Worm (Caenorhabditis elegans) whole organism, late embryonic: ENCODE data around the gene srbc-1.

Source experiments
- C08G9.2 ChIP-seq: sonication (generic microtip); optimal IDR thresholded peaks from 2 replicates; lab custom pipeline; 2016; ENCODE audit warnings: mild to moderate bottlenecking, missing genetic modification characterization, moderate library complexity, missing compliant biosample characterization
- C38D4.7 ChIP-seq: fragments of 200-800 bp; sonication (Bioruptor generic); optimal IDR thresholded peaks from 2 replicates; lab custom pipeline; 2018; ENCODE audit warnings: mild to moderate bottlenecking, missing genetic modification characterization, moderate library complexity, missing compliant biosample characterization
- F13H6.1 ChIP-seq: sonication (generic microtip); optimal IDR thresholded peaks from 2 replicates; lab custom pipeline; 2016; ENCODE audit warnings: missing genetic modification characterization, missing compliant biosample characterization
- K02D7.2 ChIP-seq: sonication (generic microtip); optimal IDR thresholded peaks from 2 replicates; lab custom pipeline; 2017; ENCODE audit warnings: mild to moderate bottlenecking, missing genetic modification characterization, missing compliant biosample characterization
- K09A11.1 ChIP-seq: sonication (generic microtip); optimal IDR thresholded peaks from 2 replicates; lab custom pipeline; 2017; ENCODE audit warnings: antibody characterized with exemption, mild to moderate bottlenecking, missing genetic modification characterization, missing compliant biosample characterization; ENCODE audit not compliant: insufficient read depth
- T23F11.4 ChIP-seq: fragments of 200-800 bp; sonication (Bioruptor generic); optimal IDR thresholded peaks from 2 replicates; lab custom pipeline; 2018; ENCODE audit warnings: mild to moderate bottlenecking, missing genetic modification characterization, missing compliant biosample characterization
- ceh-14 ChIP-seq: sonication (generic microtip); optimal IDR thresholded peaks from 2 replicates; lab custom pipeline; 2016; ENCODE audit warnings: missing genotype, missing genetic modification characterization, missing compliant biosample characterization
- ceh-18 ChIP-seq: sonication (generic microtip); optimal IDR thresholded peaks from 2 replicates; lab custom pipeline; 2016; ENCODE audit warnings: missing genetic modification characterization, missing compliant biosample characterization
- ceh-19 ChIP-seq: fragments of 200-800 bp; sonication (Bioruptor generic); optimal IDR thresholded peaks from 2 replicates; lab custom pipeline; 2018; ENCODE audit warnings: mild to moderate bottlenecking, missing genetic modification characterization, missing compliant biosample characterization
- ceh-2 ChIP-seq: sonication (generic microtip); optimal IDR thresholded peaks from 2 replicates; lab custom pipeline; 2016; ENCODE audit warnings: missing genotype, missing genetic modification characterization, missing compliant biosample characterization
- ceh-22 ChIP-seq: sonication (generic microtip); optimal IDR thresholded peaks from 2 replicates; lab custom pipeline; 2017; ENCODE audit warnings: missing biosample characterization, missing genetic modification characterization
- ceh-30 ChIP-seq: fragments of 150-350 bp; optimal IDR thresholded peaks from 2 replicates; lab custom pipeline; 2014; ENCODE audit warnings: missing biosample characterization, missing genetic modification characterization
- ceh-45 ChIP-seq: fragments of 200-800 bp; sonication (Bioruptor generic); IDR thresholded peaks from 2 replicates; pipeline ENCODE4 v1.3.6; 2022; ENCODE audit warnings: missing genetic modification reagents, missing genetic modification characterization, missing compliant biosample characterization
- ceh-48 ChIP-seq: sonication (generic microtip); optimal IDR thresholded peaks from 2 replicates; lab custom pipeline; 2016; ENCODE audit warnings: missing genetic modification characterization, inconsistent platforms, missing compliant biosample characterization
- ceh-9 ChIP-seq: sonication (generic microtip); optimal IDR thresholded peaks from 2 replicates; lab custom pipeline; 2016; ENCODE audit warnings: mild to moderate bottlenecking, missing genetic modification characterization, inconsistent platforms, missing compliant biosample characterization
- che-1 ChIP-seq: sonication (generic microtip); optimal IDR thresholded peaks from 2 replicates; lab custom pipeline; 2016; ENCODE audit warnings: mild to moderate bottlenecking, missing genetic modification characterization, missing compliant biosample characterization
- fax-1 ChIP-seq: sonication (generic microtip); optimal IDR thresholded peaks from 2 replicates; lab custom pipeline; 2016; ENCODE audit warnings: missing genotype, missing genetic modification characterization, missing compliant biosample characterization
- fkh-6 ChIP-seq: sonication (generic microtip); optimal IDR thresholded peaks from 2 replicates; lab custom pipeline; 2016; ENCODE audit warnings: missing genetic modification characterization, missing compliant biosample characterization
- hlh-15 ChIP-seq: sonication (generic microtip); optimal IDR thresholded peaks from 2 replicates; lab custom pipeline; 2016; ENCODE audit warnings: missing genetic modification characterization, missing compliant biosample characterization
- hlh-30 ChIP-seq: sonication (generic microtip); optimal IDR thresholded peaks from 2 replicates; lab custom pipeline; 2017; ENCODE audit warnings: antibody characterized with exemption, missing genetic modification characterization, missing compliant biosample characterization; ENCODE audit not compliant: insufficient read depth
- hlh-8 ChIP-seq: sonication (generic microtip); optimal IDR thresholded peaks from 2 replicates; lab custom pipeline; 2016; ENCODE audit warnings: missing genotype, missing genetic modification characterization, missing compliant biosample characterization
- lim-6 ChIP-seq: sonication (generic microtip); optimal IDR thresholded peaks from 2 replicates; lab custom pipeline; 2016; ENCODE audit warnings: missing genetic modification characterization, missing compliant biosample characterization
- madf-2 ChIP-seq: sonication (generic microtip); optimal IDR thresholded peaks from 2 replicates; lab custom pipeline; 2017; ENCODE audit warnings: missing genetic modification characterization, missing compliant biosample characterization
- mec-3 ChIP-seq: sonication (generic microtip); optimal IDR thresholded peaks from 2 replicates; lab custom pipeline; 2016; ENCODE audit warnings: borderline replicate concordance, missing genetic modification characterization, missing compliant biosample characterization
- nhr-232 ChIP-seq: sonication (generic microtip); optimal IDR thresholded peaks from 2 replicates; lab custom pipeline; 2016; ENCODE audit warnings: missing genetic modification characterization, missing compliant biosample characterization
- npax-4 ChIP-seq: sonication (generic microtip); optimal IDR thresholded peaks from 2 replicates; lab custom pipeline; 2016; ENCODE audit warnings: missing genetic modification characterization, missing compliant biosample characterization
- odd-2 ChIP-seq: sonication (generic microtip); optimal IDR thresholded peaks from 2 replicates; lab custom pipeline; 2017; ENCODE audit warnings: antibody characterized with exemption, mild to moderate bottlenecking, missing genetic modification characterization, missing compliant biosample characterization
- pag-3 ChIP-seq: sonication (generic microtip); optimal IDR thresholded peaks from 2 replicates; lab custom pipeline; 2016; ENCODE audit warnings: missing compliant biosample characterization, missing genetic modification characterization, borderline replicate concordance
- pha-2 ChIP-seq: sonication (generic microtip); optimal IDR thresholded peaks from 2 replicates; lab custom pipeline; 2017; ENCODE audit warnings: mild to moderate bottlenecking, missing genetic modification characterization, missing compliant biosample characterization
- pqm-1 ChIP-seq: sonication (generic microtip); optimal IDR thresholded peaks from 2 replicates; lab custom pipeline; 2016; ENCODE audit warnings: missing genetic modification characterization, missing compliant biosample characterization
- pros-1 ChIP-seq: fragments of 150-350 bp; optimal IDR thresholded peaks from 2 replicates; lab custom pipeline; 2014; ENCODE audit warnings: missing biosample characterization, missing genetic modification reagents, missing genetic modification characterization
- ref-2 ChIP-seq: sonication (generic microtip); optimal IDR thresholded peaks from 2 replicates; lab custom pipeline; 2016; ENCODE audit warnings: missing genetic modification characterization, missing compliant biosample characterization
- sdc-2 ChIP-seq: sonication (generic microtip); optimal IDR thresholded peaks from 2 replicates; lab custom pipeline; 2016; ENCODE audit warnings: missing genotype, missing genetic modification characterization, missing compliant biosample characterization
- sox-4 ChIP-seq: sonication (generic microtip); optimal IDR thresholded peaks from 2 replicates; lab custom pipeline; 2017; ENCODE audit warnings: mild to moderate bottlenecking, missing genetic modification characterization, inconsistent platforms, missing compliant biosample characterization
- tbx-7 ChIP-seq: sonication (generic microtip); optimal IDR thresholded peaks from 2 replicates; lab custom pipeline; 2016; ENCODE audit warnings: missing genotype, missing genetic modification characterization, missing compliant biosample characterization
- unc-3 ChIP-seq, 2 experiments: fragments of 200-800 bp in 1 of 2; sonication (Bioruptor generic) in 1 of 2; sonication (generic microtip) in 1 of 2; conservative IDR thresholded peaks in 1 of 2; optimal IDR thresholded peaks in 1 of 2; 2 replicates each; pipeline versions ENCODE4 v1.3.6 to Lab custom; 2016 to 2022; ENCODE audit warnings: missing compliant biosample characterization in 2 of 2, missing genetic modification characterization in 2 of 2, missing genetic modification reagents in 1 of 2
- unc-42 ChIP-seq: sonication (generic microtip); optimal IDR thresholded peaks from 2 replicates; lab custom pipeline; 2016; ENCODE audit warnings: missing genotype, missing genetic modification characterization, missing compliant biosample characterization
- zip-5 ChIP-seq: sonication (generic microtip); optimal IDR thresholded peaks from 2 replicates; lab custom pipeline; 2016; ENCODE audit warnings: missing genetic modification characterization, missing compliant biosample characterization
- ztf-16 ChIP-seq: sonication (generic microtip); optimal IDR thresholded peaks from 2 replicates; lab custom pipeline; 2017; ENCODE audit warnings: missing genetic modification characterization, missing compliant biosample characterization

srbc-1 gene

DNA sequence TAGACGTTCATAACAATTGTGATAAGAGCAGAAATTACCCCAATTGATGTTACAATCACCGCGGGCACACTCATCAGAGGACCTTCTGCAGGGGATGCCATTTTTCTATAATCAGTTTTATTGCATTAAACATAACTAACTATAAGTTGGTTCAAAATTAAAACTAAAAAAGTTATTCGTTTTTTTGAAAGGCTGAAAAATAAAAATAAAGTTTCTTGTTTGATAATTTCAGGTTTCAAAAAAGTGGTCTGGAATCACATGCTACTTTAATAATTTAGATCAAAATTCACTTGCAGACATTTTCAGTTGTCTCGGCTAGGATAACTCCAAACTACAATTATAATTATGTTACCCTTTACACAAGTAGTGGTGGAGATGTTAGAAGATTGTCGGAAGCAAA, at the start of gene srbc-1:
Gene srbc-1 (minus strand): TSS at position 101 of the 400 bp plus-strand sequence.
- TF ChIP-seq pag-3 (tag; lab: Kevin White, UChicago) (no peak), C38D4.7 (GFP tag; lab: Kevin White, UChicago) (no peak), odd-2 (tag; lab: Kevin White, UChicago) (no peak), ceh-22 (tag; lab: Kevin White, UChicago) (no peak), unc-42 (tag; lab: Kevin White, UChicago) (no peak), tbx-7 (tag; lab: Kevin White, UChicago) (no peak), sdc-2 (tag; lab: Kevin White, UChicago) (no peak), pros-1 (tag; lab: Kevin White, UChicago) (no peak), nhr-232 (tag; lab: Kevin White, UChicago) (no peak), lim-6 (tag; lab: Kevin White, UChicago) (no peak), C08G9.2 (no peak), unc-3 (GFP tag; conservative IDR thresholded peaks at IDR 0.05; lab: Robert Waterston, UW) (no peak), unc-3 (tag; optimal IDR thresholded peaks at IDR 0.05; lab: Kevin White, UChicago) (no peak), hlh-8 (no peak), pha-2 (tag; lab: Kevin White, UChicago) (no peak), ref-2 (no peak), fax-1 (tag; lab: Kevin White, UChicago) (no peak), madf-2 (tag; lab: Kevin White, UChicago) (no peak)

DNA sequence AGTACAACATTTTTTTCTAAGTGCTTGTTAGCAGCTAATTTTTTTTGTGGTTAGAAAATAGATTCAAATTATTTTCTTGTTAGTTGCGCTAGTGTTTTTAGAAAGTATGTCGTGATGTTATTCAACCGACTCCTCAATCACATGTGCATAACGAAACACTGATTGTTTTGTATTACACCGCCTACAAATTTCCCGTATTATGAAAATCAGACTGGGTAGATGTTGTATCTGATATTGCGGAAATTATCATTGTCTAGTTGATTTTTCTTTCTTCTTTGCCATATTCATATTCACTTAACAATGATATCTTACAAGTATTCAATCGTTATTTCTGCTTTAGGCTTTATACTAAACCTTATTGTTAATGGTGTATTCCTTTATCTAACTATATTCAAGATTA, 49.5 kb upstream of the srbc-1 start, which contains the start of gene str-63:
Gene str-63 (plus strand): TSS at position 301 of the 400 bp plus-strand sequence.
- no peak for TF ChIP-seq hlh-15
- no peak for TF ChIP-seq K09A11.1 (tag; lab: Kevin White, UChicago)
- TF ChIP-seq F13H6.1: no peak
- TF ChIP-seq ceh-48 (tag; lab: Kevin White, UChicago): no peak
- TF ChIP-seq ceh-19 (GFP tag; lab: Kevin White, UChicago): no peak
- TF ChIP-seq hlh-8: no peak
- no peak for TF ChIP-seq ceh-18 (tag; lab: Kevin White, UChicago)
- TF ChIP-seq che-1 (tag; lab: Kevin White, UChicago): no peak
- no peak for TF ChIP-seq pag-3 (tag; lab: Kevin White, UChicago)
- no peak for TF ChIP-seq fax-1 (tag; lab: Kevin White, UChicago)
- TF ChIP-seq ceh-9 (tag; lab: Kevin White, UChicago): no peak
- no peak for TF ChIP-seq ref-2
- no peak for TF ChIP-seq C38D4.7 (GFP tag; lab: Kevin White, UChicago)
- no peak for TF ChIP-seq pqm-1 (tag; lab: Kevin White, UChicago)
- TF ChIP-seq ceh-14 (tag; lab: Kevin White, UChicago): no peak

DNA sequence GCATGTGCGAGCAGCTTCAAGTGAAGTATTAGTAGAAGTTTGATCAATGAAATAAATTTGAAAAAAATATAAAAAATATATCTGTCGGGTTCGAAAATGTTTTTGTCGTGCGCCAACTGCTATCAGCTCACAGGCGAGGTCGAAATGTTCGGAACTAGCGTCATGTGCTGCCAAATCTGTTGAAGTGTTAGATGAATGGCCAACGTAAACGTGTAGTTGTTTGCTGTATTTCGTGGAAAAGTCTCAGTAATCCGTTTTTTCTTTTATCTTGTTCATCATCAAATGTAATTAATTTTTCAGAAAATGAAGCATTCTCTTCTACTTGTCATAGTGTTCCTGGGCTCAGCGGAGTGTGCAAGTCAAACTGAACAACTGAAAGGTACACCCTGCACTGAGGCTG, 48.1 kb upstream of the srbc-1 start, which contains the start of gene C17B7.15:
Gene C17B7.15 (plus strand): TSS at position 301 of the 400 bp plus-strand sequence.
- no peak for TF ChIP-seq tbx-7 (tag; lab: Kevin White, UChicago)
- no peak for TF ChIP-seq ztf-16 (tag; lab: Kevin White, UChicago)

DNA sequence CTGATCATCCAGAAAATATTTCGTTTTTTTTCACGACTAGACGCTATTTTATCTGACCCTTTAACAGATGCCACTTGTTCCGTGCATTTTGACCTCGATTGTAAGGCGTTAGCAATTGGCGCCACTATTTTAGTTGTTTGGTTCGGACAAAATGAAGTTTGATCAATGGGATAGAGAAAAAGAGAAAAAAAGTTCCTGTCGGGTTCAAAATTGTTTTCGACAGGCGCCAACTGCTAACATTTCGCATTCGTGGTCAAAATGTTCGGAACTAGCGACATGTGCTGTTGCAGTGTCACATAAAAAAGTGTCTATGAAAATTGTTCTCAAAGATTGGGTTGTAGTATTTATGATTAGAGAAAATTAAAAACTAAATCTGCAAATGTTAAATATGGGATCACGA, 45.7 kb upstream of the srbc-1 start:
- TF ChIP-seq hlh-30 (tag; lab: Kevin White, UChicago) (no peak), zip-5 (tag; lab: Kevin White, UChicago) (no peak), ceh-45 (GFP tag; lab: Robert Waterston, UW) (no peak), ceh-30 (tag; lab: Kevin White, UChicago) (no peak), mec-3 (tag; lab: Kevin White, UChicago) (no peak), ceh-48 (tag; lab: Kevin White, UChicago) (no peak), madf-2 (tag; lab: Kevin White, UChicago) (no peak), ceh-2 (tag; lab: Kevin White, UChicago) (no peak), fkh-6 (tag; lab: Kevin White, UChicago) (no peak), odd-2 (tag; lab: Kevin White, UChicago) (no peak), npax-4 (tag; lab: Kevin White, UChicago) (no peak), sox-4 (tag; lab: Kevin White, UChicago) (no peak), pha-2 (tag; lab: Kevin White, UChicago) (no peak), hlh-8 (no peak), T23F11.4 (no peak), K02D7.2 (tag; lab: Kevin White, UChicago) (no peak)
- TF ChIP-seq, all 69 proteins: peak for 0
